Worm (Caenorhabditis elegans): ENCODE results near the gene F53A9.8.

Gene F53A9.8

DNA sequence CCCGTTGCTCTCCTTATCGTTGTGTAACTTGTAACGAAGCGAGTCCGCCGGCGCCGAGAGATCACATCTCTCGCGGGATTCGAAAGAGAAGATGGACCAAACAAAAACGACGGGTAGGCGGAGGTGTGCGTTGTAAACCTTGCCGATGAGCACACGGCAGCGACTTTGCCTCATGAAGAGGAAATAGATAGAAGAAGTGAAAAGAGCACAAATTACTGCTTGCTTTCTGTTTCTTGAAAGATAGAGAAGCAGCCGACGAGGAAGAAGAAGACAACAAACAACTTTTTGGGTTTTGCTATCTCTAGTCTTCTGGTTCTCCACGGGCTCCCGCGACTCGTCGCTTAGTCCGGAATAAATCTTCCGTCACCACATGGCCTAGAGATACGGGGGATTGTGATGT lies 5.1 kb upstream of the F53A9.8 start (continued):
- TF ChIP-seq hlh-13 (GFP tag; optimal IDR thresholded peaks at IDR 0.05), result no peak
- peak; percentile 43 for TF ChIP-seq tbx-2 (tag; optimal IDR thresholded peaks at IDR 0.05)
- TF ChIP-seq pha-4 (tag; optimal IDR thresholded peaks at IDR 0.05), result no peak
- TF ChIP-seq F13H6.1 (tag; optimal IDR thresholded peaks at IDR 0.05), result no peak
- no peak for TF ChIP-seq nhr-11 (tag; optimal IDR thresholded peaks at IDR 0.05)
- no peak for TF ChIP-seq sox-4 (tag; optimal IDR thresholded peaks at IDR 0.05)
- TF ChIP-seq ceh-22 (tag; optimal IDR thresholded peaks at IDR 0.05), result no peak
- no peak for TF ChIP-seq K09A11.1 (tag; optimal IDR thresholded peaks at IDR 0.05; ENCODE audit: insufficient read depth)
- no peak for TF ChIP-seq ceh-31 (tag; optimal IDR thresholded peaks at IDR 0.05)
- TF ChIP-seq ceh-2 (tag; optimal IDR thresholded peaks at IDR 0.05), result no peak
- TF ChIP-seq dve-1 (tag; optimal IDR thresholded peaks at IDR 0.05), result no peak
- no peak for TF ChIP-seq ref-2 (tag; optimal IDR thresholded peaks at IDR 0.05)
- TF ChIP-seq lim-6 (tag; optimal IDR thresholded peaks at IDR 0.05), result no peak
- no peak for TF ChIP-seq pqm-1 (tag; optimal IDR thresholded peaks at IDR 0.05)
- no peak for TF ChIP-seq elt-2 (tag; optimal IDR thresholded peaks at IDR 0.05)
- no peak for TF ChIP-seq zip-5 (tag; optimal IDR thresholded peaks at IDR 0.05)
- peak; percentile 32 for TF ChIP-seq ceh-34 (tag; optimal IDR thresholded peaks at IDR 0.05)
- no peak for TF ChIP-seq hlh-30 (tag; optimal IDR thresholded peaks at IDR 0.05; ENCODE audit: insufficient read depth)
- TF ChIP-seq eyg-1 (tag; optimal IDR thresholded peaks at IDR 0.05), result no peak
- no peak for TF ChIP-seq elt-4 (tag; optimal IDR thresholded peaks at IDR 0.05)
- no peak for TF ChIP-seq fkh-10 (GFP tag; optimal IDR thresholded peaks at IDR 0.05)
- no peak for TF ChIP-seq ama-1 (optimal IDR thresholded peaks at IDR 0.05)
- TF ChIP-seq sox-2 (GFP tag; IDR thresholded peaks at IDR 0.05), result no peak
- no peak for TF ChIP-seq pros-1 (tag; optimal IDR thresholded peaks at IDR 0.05)
- no peak for TF ChIP-seq ceh-48 (tag; optimal IDR thresholded peaks at IDR 0.05)
- TF ChIP-seq nfya-1 (tag; optimal IDR thresholded peaks at IDR 0.05), result peak; percentile 25
- peak; percentile 40 for TF ChIP-seq pat-9 (tag; optimal IDR thresholded peaks at IDR 0.05)
- no peak for TF ChIP-seq C08G9.2 (tag; optimal IDR thresholded peaks at IDR 0.05)
- no peak for TF ChIP-seq ets-4 (tag; optimal IDR thresholded peaks at IDR 0.05)
- no peak for TF ChIP-seq ceh-24 (tag; optimal IDR thresholded peaks at IDR 0.05)
- TF ChIP-seq Y22D7AL.16 (tag; optimal IDR thresholded peaks at IDR 0.05), result no peak

DNA sequence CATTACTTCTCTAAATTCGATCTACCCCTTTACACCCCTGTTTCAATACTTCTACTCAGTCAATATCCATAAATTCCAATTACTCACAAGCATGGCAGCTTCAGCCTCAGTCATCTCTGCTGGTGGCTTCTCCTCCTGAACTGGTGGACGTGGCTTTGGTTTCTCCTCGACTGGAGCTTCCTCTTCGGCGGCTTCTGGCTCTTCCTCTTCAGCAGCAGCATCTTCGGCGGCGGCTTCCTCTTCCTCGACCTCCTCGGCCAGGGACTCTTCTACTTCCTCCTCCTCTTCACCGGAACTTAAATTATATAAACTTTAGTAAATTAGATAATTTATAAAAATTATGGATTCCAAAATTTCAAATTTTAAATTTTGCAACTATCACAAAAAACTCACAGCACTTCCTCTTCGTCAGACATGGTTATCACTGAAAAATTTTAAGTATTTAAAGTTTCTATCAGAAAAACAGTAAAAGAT lies 4.5 kb upstream of the F53A9.8 start, which contains the start of gene tnt-2:
Gene tnt-2, minus strand, starts transcription at position 424 of the 474 bp plus-strand sequence.
- TF ChIP-seq elt-2 (tag; optimal IDR thresholded peaks at IDR 0.05) (no peak), hlh-13 (GFP tag; optimal IDR thresholded peaks at IDR 0.05) (no peak), ceh-2 (tag; optimal IDR thresholded peaks at IDR 0.05) (no peak), pha-2 (tag; optimal IDR thresholded peaks at IDR 0.05) (no peak), Y22D7AL.16 (tag; optimal IDR thresholded peaks at IDR 0.05) (no peak), pax-1 (tag; optimal IDR thresholded peaks at IDR 0.05) (no peak), hlh-30 (tag; optimal IDR thresholded peaks at IDR 0.05; ENCODE audit: insufficient read depth) (no peak), C08G9.2 (tag; optimal IDR thresholded peaks at IDR 0.05) (no peak), ceh-9 (tag; optimal IDR thresholded peaks at IDR 0.05) (no peak), npax-4 (tag; optimal IDR thresholded peaks at IDR 0.05) (no peak), hlh-8 (tag; optimal IDR thresholded peaks at IDR 0.05) (no peak), fax-1 (tag; optimal IDR thresholded peaks at IDR 0.05) (no peak), K09A11.1 (tag; optimal IDR thresholded peaks at IDR 0.05; ENCODE audit: insufficient read depth) (no peak), pros-1 (tag; optimal IDR thresholded peaks at IDR 0.05) (no peak)

DNA sequence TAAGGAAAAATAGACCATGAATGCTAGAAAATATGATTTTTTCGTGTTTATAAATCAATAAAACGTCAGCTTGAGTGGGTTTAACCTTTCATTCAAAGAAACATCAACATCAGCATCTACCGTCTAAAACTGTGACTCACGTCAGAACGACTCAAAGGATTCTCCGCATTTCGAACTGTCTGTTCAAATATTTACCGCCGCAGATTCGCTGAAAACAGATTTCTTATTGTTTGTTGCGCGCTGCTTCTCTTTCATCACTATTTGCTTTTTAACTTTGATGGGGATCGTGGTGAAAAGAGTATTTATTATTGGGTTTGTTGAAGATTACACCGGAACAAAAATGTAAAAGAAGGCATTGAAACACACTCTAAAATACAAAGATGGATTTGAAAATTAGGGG lies 2.6 kb upstream of the F53A9.8 start:
- no peak for TF ChIP-seq hlh-15 (tag; optimal IDR thresholded peaks at IDR 0.05)
- TF ChIP-seq pha-4 (tag; optimal IDR thresholded peaks at IDR 0.05), result no peak
- no peak for TF ChIP-seq odd-2 (tag; optimal IDR thresholded peaks at IDR 0.05)
- TF ChIP-seq ceh-9 (tag; optimal IDR thresholded peaks at IDR 0.05), result no peak
- no peak for TF ChIP-seq npax-4 (tag; optimal IDR thresholded peaks at IDR 0.05)
- no peak for TF ChIP-seq unc-86 (tag; optimal IDR thresholded peaks at IDR 0.05)
- TF ChIP-seq syd-9 (tag; optimal IDR thresholded peaks at IDR 0.05), result no peak
- no peak for TF ChIP-seq che-1 (tag; optimal IDR thresholded peaks at IDR 0.05)
- no peak for TF ChIP-seq elt-2 (tag; optimal IDR thresholded peaks at IDR 0.05)

Data from whole organism, late embryonic.